Fruit fly (Drosophila melanogaster) whole organism, embryonic: Measurements from ENCODE around the gene CG11374.

Experiments used
- ATbp ChIP-seq: fragments of 200-800 bp; sonication (Bioruptor generic); optimal IDR thresholded peaks from 2 replicates; lab custom pipeline; 2017; ENCODE audit warnings: missing biosample characterization, mild to moderate bottlenecking, missing genetic modification characterization, missing genetic modification reagents
- BtbVII ChIP-seq: fragments of 200-800 bp; sonication (Bioruptor generic); optimal IDR thresholded peaks from 3 replicates; lab custom pipeline; 2017; ENCODE audit warnings: missing biosample characterization, mild to moderate bottlenecking, missing genetic modification characterization
- CG10209 ChIP-seq: fragments of 200-800 bp; sonication (Bioruptor generic); optimal IDR thresholded peaks from 3 replicates; lab custom pipeline; 2017; ENCODE audit warnings: missing biosample characterization, mild to moderate bottlenecking, missing genetic modification characterization, missing genetic modification reagents
- CG10543 ChIP-seq: fragments of 200-800 bp; sonication (Bioruptor generic); optimal IDR thresholded peaks from 3 replicates; lab custom pipeline; 2017; ENCODE audit warnings: missing biosample characterization, mild to moderate bottlenecking, missing genetic modification characterization, moderate library complexity
- CG11247 ChIP-seq: fragments of 200-800 bp; sonication (Bioruptor generic); IDR thresholded peaks from 2 replicates; pipeline ENCODE4 v1.3.6; 2022; ENCODE audit warnings: missing biosample characterization, missing genetic modification characterization
- CG11695 ChIP-seq: fragments of 200-800 bp; sonication (Bioruptor generic); IDR thresholded peaks from 3 replicates; pipeline ENCODE4 v1.3.6; 2022; ENCODE audit warnings: missing biosample characterization, missing genetic modification characterization
- CG12071 ChIP-seq: fragments of 200-800 bp; sonication (Bioruptor generic); optimal IDR thresholded peaks from 3 replicates; lab custom pipeline; 2018; ENCODE audit warnings: missing biosample characterization, mild to moderate bottlenecking, missing genetic modification characterization
- CG12236 ChIP-seq: fragments of 200-800 bp; sonication (Bioruptor generic); optimal IDR thresholded peaks from 2 replicates; lab custom pipeline; 2016; ENCODE audit warnings: missing biosample characterization, missing genetic modification characterization
- CG12299 ChIP-seq: fragments of 200-800 bp; sonication (Bioruptor generic); optimal IDR thresholded peaks from 2 replicates; lab custom pipeline; 2018; ENCODE audit warnings: missing biosample characterization, mild to moderate bottlenecking, missing genetic modification characterization
- CG13894 ChIP-seq: fragments of 200-800 bp; sonication (Bioruptor generic); optimal IDR thresholded peaks from 3 replicates; lab custom pipeline; 2018; ENCODE audit warnings: missing biosample characterization, mild to moderate bottlenecking, missing genetic modification characterization, moderate library complexity
- CG14667 ChIP-seq: fragments of 200-800 bp; sonication (Bioruptor generic); IDR thresholded peaks from 2 replicates; pipeline ENCODE4 v1.3.6; 2022; ENCODE audit warnings: missing biosample characterization, missing genetic modification characterization
- CG14710 ChIP-seq: fragments of 200-800 bp; sonication (Bioruptor generic); optimal IDR thresholded peaks from 3 replicates; lab custom pipeline; 2019; ENCODE audit warnings: missing biosample characterization, mild to moderate bottlenecking, missing genetic modification characterization, moderate library complexity
- CG14965 ChIP-seq: fragments of 200-800 bp; sonication (Bioruptor generic); optimal IDR thresholded peaks from 2 replicates; lab custom pipeline; 2016; ENCODE audit warnings: missing biosample characterization, missing genetic modification characterization, borderline replicate concordance
- CG15514 ChIP-seq: fragments of 200-800 bp; sonication (Bioruptor generic); optimal IDR thresholded peaks from 3 replicates; lab custom pipeline; 2017; ENCODE audit warnings: missing biosample characterization, missing genetic modification characterization, mild to moderate bottlenecking, moderate library complexity, missing genetic modification reagents
- CG15601 ChIP-seq: fragments of 200-800 bp; sonication (Bioruptor generic); optimal IDR thresholded peaks from 3 replicates; lab custom pipeline; 2019; ENCODE audit warnings: missing biosample characterization, mild to moderate bottlenecking, missing genetic modification characterization, moderate library complexity
- CG1603 ChIP-seq: fragments of 200-800 bp; sonication (Bioruptor generic); optimal IDR thresholded peaks from 2 replicates; lab custom pipeline; 2019; ENCODE audit warnings: missing biosample characterization, mild to moderate bottlenecking, missing genetic modification characterization, moderate library complexity
- CG17385 ChIP-seq: fragments of 200-800 bp; sonication (Bioruptor generic); optimal IDR thresholded peaks from 3 replicates; lab custom pipeline; 2018; ENCODE audit warnings: missing biosample characterization, mild to moderate bottlenecking, missing genetic modification characterization
- CG17568 ChIP-seq: fragments of 200-800 bp; sonication (Bioruptor generic); optimal IDR thresholded peaks from 2 replicates; lab custom pipeline; 2018; ENCODE audit warnings: missing biosample characterization, mild to moderate bottlenecking, missing genetic modification characterization, moderate library complexity
- CG1792 ChIP-seq: fragments of 200-800 bp; sonication (Bioruptor generic); optimal IDR thresholded peaks from 2 replicates; lab custom pipeline; 2016; ENCODE audit warnings: missing biosample characterization, missing genetic modification characterization
- CG18619 ChIP-seq: fragments of 200-800 bp; sonication (Bioruptor generic); optimal IDR thresholded peaks from 3 replicates; lab custom pipeline; 2017; ENCODE audit warnings: missing biosample characterization, mild to moderate bottlenecking, missing genetic modification characterization
- CG2678 ChIP-seq: fragments of 200-800 bp; sonication (Bioruptor generic); optimal IDR thresholded peaks from 3 replicates; lab custom pipeline; 2019; ENCODE audit warnings: missing biosample characterization, mild to moderate bottlenecking, missing genetic modification characterization, moderate library complexity
- CG32767 ChIP-seq: fragments of 200-800 bp; sonication (Bioruptor generic); IDR thresholded peaks from 2 replicates; pipeline ENCODE4 v1.3.6; 2022; ENCODE audit warnings: missing biosample characterization, missing genetic modification characterization
- CG3281 ChIP-seq: fragments of 200-800 bp; sonication (Bioruptor generic); optimal IDR thresholded peaks from 3 replicates; lab custom pipeline; 2017; ENCODE audit warnings: missing biosample characterization, mild to moderate bottlenecking, missing genetic modification characterization
- CG33557 ChIP-seq: fragments of 200-800 bp; sonication (Bioruptor generic); optimal IDR thresholded peaks from 2 replicates; lab custom pipeline; 2019; ENCODE audit warnings: missing biosample characterization, mild to moderate bottlenecking, missing genetic modification characterization, moderate library complexity
- CG3407 ChIP-seq: fragments of 200-800 bp; sonication (Bioruptor generic); optimal IDR thresholded peaks from 2 replicates; lab custom pipeline; 2018; ENCODE audit warnings: missing biosample characterization, mild to moderate bottlenecking, missing genetic modification characterization
- CG34376 ChIP-seq: fragments of 200-800 bp; sonication (Bioruptor generic); optimal IDR thresholded peaks from 2 replicates; lab custom pipeline; 2018; ENCODE audit warnings: missing biosample characterization, mild to moderate bottlenecking, missing genetic modification characterization
- CG7987 ChIP-seq: fragments of 200-800 bp; sonication (Bioruptor generic); optimal IDR thresholded peaks from 2 replicates; lab custom pipeline; 2018; ENCODE audit warnings: missing biosample characterization, mild to moderate bottlenecking, missing genetic modification characterization, moderate library complexity
- CHES-1-like ChIP-seq: fragments of 200-800 bp; sonication (Bioruptor generic); optimal IDR thresholded peaks from 2 replicates; lab custom pipeline; 2016; ENCODE audit warnings: missing biosample characterization, missing genetic modification characterization
- Dbx ChIP-seq: fragments of 200-800 bp; sonication (Bioruptor generic); IDR thresholded peaks from 3 replicates; pipeline ENCODE4 v1.3.6; 2022; ENCODE audit warnings: missing biosample characterization, missing genetic modification characterization
- Ets97D ChIP-seq: fragments of 200-800 bp; sonication (Bioruptor generic); optimal IDR thresholded peaks from 3 replicates; lab custom pipeline; 2016; ENCODE audit warnings: missing biosample characterization, missing genetic modification characterization
- Fer1 ChIP-seq: fragments of 200-800 bp; sonication (Bioruptor generic); optimal IDR thresholded peaks from 2 replicates; lab custom pipeline; 2017; ENCODE audit warnings: missing biosample characterization, mild to moderate bottlenecking, missing genetic modification characterization
- HHEX ChIP-seq: fragments of 200-800 bp; sonication (Bioruptor generic); optimal IDR thresholded peaks from 3 replicates; lab custom pipeline; 2017; ENCODE audit warnings: missing biosample characterization, mild to moderate bottlenecking, missing genetic modification characterization, missing genetic modification reagents
- HLHmδ ChIP-seq: fragments of 200-800 bp; sonication (Bioruptor generic); optimal IDR thresholded peaks from 2 replicates; lab custom pipeline; 2018; ENCODE audit warnings: missing biosample characterization, mild to moderate bottlenecking, missing genetic modification characterization, moderate library complexity
- Hey ChIP-seq: fragments of 200-800 bp; sonication (Bioruptor generic); optimal IDR thresholded peaks from 3 replicates; lab custom pipeline; 2018; ENCODE audit warnings: missing biosample characterization, mild to moderate bottlenecking, missing genetic modification characterization
- MTF-1 ChIP-seq: fragments of 200-800 bp; sonication (Bioruptor generic); optimal IDR thresholded peaks from 2 replicates; lab custom pipeline; 2018; ENCODE audit warnings: missing biosample characterization, mild to moderate bottlenecking, missing genetic modification characterization, borderline replicate concordance
- Pdp1 ChIP-seq, 2 experiments: fragments of 200-800 bp; sonication (Bioruptor generic); optimal IDR thresholded peaks; 3 replicates each; lab custom pipeline; 2016; ENCODE audit warnings: missing biosample characterization in 2 of 2, missing genetic modification characterization in 2 of 2, mild to moderate bottlenecking in 1 of 2, moderate library complexity in 1 of 2
- Sox100B ChIP-seq: fragments of 200-800 bp; sonication (Bioruptor generic); optimal IDR thresholded peaks from 3 replicates; lab custom pipeline; 2018; ENCODE audit warnings: missing biosample characterization, mild to moderate bottlenecking, missing genetic modification characterization
- amos ChIP-seq: fragments of 200-800 bp; sonication (Bioruptor generic); IDR thresholded peaks from 2 replicates; pipeline ENCODE4 v1.3.6; 2022; ENCODE audit warnings: missing biosample characterization, missing genetic modification characterization; ENCODE audit not compliant: partially characterized antibody
- btn ChIP-seq: fragments of 200-800 bp; sonication (Bioruptor generic); optimal IDR thresholded peaks from 2 replicates; lab custom pipeline; 2016; ENCODE audit warnings: missing biosample characterization, missing genetic modification characterization
- chm ChIP-seq: fragments of 200-800 bp; sonication (Bioruptor generic); IDR thresholded peaks from 2 replicates; pipeline ENCODE4 v1.3.6; 2022; ENCODE audit warnings: missing biosample characterization, missing genetic modification characterization
- dpn ChIP-seq, 2 experiments: fragments of 200-800 bp; sonication (Bioruptor generic); optimal IDR thresholded peaks; 3 replicates each; lab custom pipeline; 2016; ENCODE audit warnings: missing biosample characterization in 2 of 2, missing genetic modification characterization in 2 of 2
- gem ChIP-seq: fragments of 200-800 bp; sonication (Bioruptor generic); optimal IDR thresholded peaks from 2 replicates; lab custom pipeline; 2019; ENCODE audit warnings: missing biosample characterization, mild to moderate bottlenecking, missing genetic modification characterization, moderate library complexity
- nau ChIP-seq: fragments of 200-800 bp; sonication (Bioruptor generic); optimal IDR thresholded peaks from 3 replicates; lab custom pipeline; 2017; ENCODE audit warnings: missing biosample characterization, mild to moderate bottlenecking, missing genetic modification characterization, missing genetic modification reagents
- nom ChIP-seq: fragments of 200-800 bp; sonication (Bioruptor generic); optimal IDR thresholded peaks from 2 replicates; lab custom pipeline; 2017; ENCODE audit warnings: missing biosample characterization, missing genetic modification characterization, mild to moderate bottlenecking, moderate library complexity, missing genetic modification reagents
- pb ChIP-seq: fragments of 200-800 bp; sonication (Bioruptor generic); optimal IDR thresholded peaks from 3 replicates; lab custom pipeline; 2016; ENCODE audit warnings: missing biosample characterization, missing genetic modification characterization
- pum ChIP-seq: fragments of 200-800 bp; sonication (Bioruptor generic); optimal IDR thresholded peaks from 2 replicates; lab custom pipeline; 2016; ENCODE audit warnings: missing biosample characterization, missing genetic modification characterization
- sens-2 ChIP-seq: fragments of 200-800 bp; sonication (Bioruptor generic); IDR thresholded peaks from 2 replicates; pipeline ENCODE4 v1.3.6; 2022; ENCODE audit warnings: missing biosample characterization, missing genetic modification characterization
- slp2 ChIP-seq: fragments of 200-800 bp; sonication (Bioruptor generic); optimal IDR thresholded peaks from 2 replicates; lab custom pipeline; 2016; ENCODE audit warnings: missing biosample characterization, missing genetic modification characterization
- yki ChIP-seq: fragments of >200 bp; optimal IDR thresholded peaks from 3 replicates; lab custom pipeline; 2018

CG11374 gene

DNA sequence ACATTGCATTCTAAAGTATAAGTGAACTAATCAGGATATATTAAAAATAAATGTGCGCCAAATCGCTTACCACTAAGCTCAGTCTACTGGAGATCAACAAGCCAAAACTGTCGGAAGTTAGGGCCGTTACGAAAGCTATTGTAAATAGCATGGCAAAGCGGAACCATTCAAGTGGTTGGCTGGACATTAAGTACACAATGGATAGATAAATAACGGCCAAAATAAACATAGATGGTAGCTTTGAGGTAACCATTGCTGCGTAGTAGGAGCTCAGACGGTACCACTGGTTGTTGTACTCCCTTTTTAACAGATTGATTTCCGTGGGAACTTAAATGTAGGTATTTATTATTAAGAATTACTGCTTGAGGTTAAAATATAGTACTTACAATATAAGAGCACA lies 41.6 kb downstream of the CG11374 start (continued):
- TF ChIP-seq CG17568 (GFP tag; lab: Kevin White, UChicago): peak; percentile 8
- TF ChIP-seq Hey (tag; lab: Kevin White, UChicago): peak; percentile 13
- TF ChIP-seq btn (GFP tag; lab: Kevin White, UChicago): peak; percentile 18
- no peak for TF ChIP-seq CG12236
- peak; percentile 13 for TF ChIP-seq CG33557 (GFP tag; lab: Kevin White, UChicago)
- peak; percentile 14 for TF ChIP-seq CG1603 (tag; lab: Kevin White, UChicago)
- TF ChIP-seq CG3281 (GFP tag; lab: Kevin White, UChicago): peak; percentile 34
- TF ChIP-seq amos (GFP tag; lab: Robert Waterston, UW): no peak
- peak; percentile 37 for TF ChIP-seq nau (GFP tag; lab: Kevin White, UChicago)
- TF ChIP-seq CG34376 (GFP tag; lab: Kevin White, UChicago): peak; percentile 16
- TF ChIP-seq MTF-1 (GFP tag; lab: Kevin White, UChicago): peak; percentile 53
- 0 out of 2 replicates have a peak, but pooled peaks have one; percentile 29 for TF ChIP-seq CG32767 (GFP tag; lab: Robert Waterston, UW)
- TF ChIP-seq dpn (GFP tag; optimal IDR thresholded peaks at IDR 0.05; lab: Kevin White, UChicago): peak in 1 of 2 experiments; percentile 32
- TF ChIP-seq CG1792: peak; percentile 11
- TF ChIP-seq Dbx (GFP tag; lab: Robert Waterston, UW): 0 out of 3 replicates have a peak, but pooled peaks have one; percentile 41
- TF ChIP-seq HLHmδ (GFP tag; lab: Kevin White, UChicago): peak; percentile 63
- peak; percentile 74 for TF ChIP-seq ATbp (GFP tag; lab: Kevin White, UChicago)
- TF ChIP-seq CG14710 (tag; lab: Kevin White, UChicago): peak; percentile 6
- TF ChIP-seq CG11247 (GFP tag; lab: Robert Waterston, UW): 0 out of 2 replicates have a peak, but pooled peaks have one; percentile 5
- TF ChIP-seq Sox100B (GFP tag; lab: Kevin White, UChicago): peak; percentile 38
- peak; percentile 19 for TF ChIP-seq CG18619 (GFP tag; lab: Kevin White, UChicago)
- TF ChIP-seq CG3407: peak; percentile 54
- TF ChIP-seq sens-2: no peak
- no peak for TF ChIP-seq yki (lab: Kevin White, UChicago)
- TF ChIP-seq CG13894 (tag; lab: Kevin White, UChicago): peak; percentile 17
- peak; percentile 4 for TF ChIP-seq CG17385 (GFP tag; lab: Kevin White, UChicago)
- peak; percentile 58 for TF ChIP-seq CG2678 (tag; lab: Kevin White, UChicago)
- TF ChIP-seq CG15601 (tag; lab: Kevin White, UChicago): peak; percentile 57
- peak in 1 of 2 experiments; percentile 12 for TF ChIP-seq Pdp1 (GFP tag; optimal IDR thresholded peaks at IDR 0.05; lab: Kevin White, UChicago)
- peak; percentile 28 for TF ChIP-seq CG12299
- no peak for TF ChIP-seq pum (GFP tag; lab: Kevin White, UChicago)
- peak; percentile 75 for TF ChIP-seq Fer1 (GFP tag; lab: Kevin White, UChicago)
- TF ChIP-seq CG12071 (GFP tag; lab: Kevin White, UChicago): peak; percentile 67
- no peak for TF ChIP-seq Ets97D (GFP tag; lab: Kevin White, UChicago)
- peak; percentile 54; the same call in 1 of the 2 replicates for TF ChIP-seq chm (GFP tag; lab: Robert Waterston, UW)
- TF ChIP-seq BtbVII (GFP tag; lab: Kevin White, UChicago): peak; percentile 54
- TF ChIP-seq pb (GFP tag; lab: Kevin White, UChicago): no peak
- no peak for TF ChIP-seq CHES-1-like
- peak; percentile 53 for TF ChIP-seq CG7987 (GFP tag; lab: Kevin White, UChicago)
- TF ChIP-seq CG15514 (GFP tag; lab: Kevin White, UChicago): peak; percentile 51
- TF ChIP-seq CG11695 (GFP tag; lab: Robert Waterston, UW): peak; percentile 51; the same call in 1 of the 3 replicates
- TF ChIP-seq CG10209: peak; percentile 19
- no peak for TF ChIP-seq CG14965
- no peak for TF ChIP-seq CG14667 (GFP tag; lab: Robert Waterston, UW)
- no peak for TF ChIP-seq slp2
- peak; percentile 38 for TF ChIP-seq CG10543 (GFP tag; lab: Kevin White, UChicago)
- TF ChIP-seq HHEX (GFP tag; lab: Kevin White, UChicago): peak; percentile 61
- no peak for TF ChIP-seq nom (GFP tag; lab: Kevin White, UChicago)
- TF ChIP-seq gem (tag; lab: Kevin White, UChicago): peak; percentile 9
